Fruit fly (Drosophila melanogaster): Measurements from ENCODE around the gene smog.

The smog gene

DNA sequence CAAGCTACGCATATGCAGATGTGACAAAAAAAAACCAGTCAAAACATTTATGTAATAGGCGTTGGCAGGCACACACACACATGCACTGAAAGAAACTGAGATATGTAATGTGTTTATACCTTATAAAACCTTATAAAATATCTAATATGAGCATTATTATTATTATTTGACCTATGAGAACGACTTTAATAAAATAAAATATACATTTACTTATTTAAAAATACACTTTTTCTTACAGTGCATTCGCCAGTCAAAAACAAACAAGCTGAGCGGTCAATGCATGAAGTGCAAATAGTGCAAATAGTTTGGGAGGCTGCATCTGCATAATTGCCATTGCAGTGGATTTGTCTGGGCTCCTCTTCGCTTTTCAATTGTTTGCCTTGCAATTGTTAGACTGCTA lies 55.3 kb downstream of the smog start (continued):
- TF ChIP-seq CG7357 (GFP tag; IDR thresholded peaks at IDR 0.05) = 0 out of 3 replicates have a peak, but pooled peaks have one; percentile 47
- peak; percentile 55 for TF ChIP-seq CG14710 (tag; optimal IDR thresholded peaks at IDR 0.05)
- peak; percentile 75 for TF ChIP-seq CG7556 (GFP tag; optimal IDR thresholded peaks at IDR 0.05)
- peak; percentile 24 for TF ChIP-seq psq (GFP tag; optimal IDR thresholded peaks at IDR 0.05)
- TF ChIP-seq hkb (optimal IDR thresholded peaks at IDR 0.05) = no peak
- peak; percentile 94 for TF ChIP-seq hkb (GFP tag; IDR thresholded peaks at IDR 0.05)
- TF ChIP-seq stwl (tag; optimal IDR thresholded peaks at IDR 0.05) = no peak
- TF ChIP-seq D (optimal IDR thresholded peaks at IDR 0.05) = no peak
- peak; percentile 60 for TF ChIP-seq D (GFP tag; optimal IDR thresholded peaks at IDR 0.05)
- TF ChIP-seq Stat92E (GFP tag; optimal IDR thresholded peaks at IDR 0.05) = no peak
- TF ChIP-seq esg (GFP tag; conservative IDR thresholded peaks at IDR 0.05) = peak; percentile 75
- peak; percentile 77 for TF ChIP-seq sob (GFP tag; IDR thresholded peaks at IDR 0.05)
- TF ChIP-seq lbe (GFP tag; optimal IDR thresholded peaks at IDR 0.05) = no peak
- TF ChIP-seq knrl (GFP tag; IDR thresholded peaks at IDR 0.05; ENCODE audit: partially characterized antibody) = no peak
- TF ChIP-seq Hand (GFP tag; optimal IDR thresholded peaks at IDR 0.05) = no peak
- TF ChIP-seq Fer3 (tag; optimal IDR thresholded peaks at IDR 0.05) = peak; percentile 74
- no peak for TF ChIP-seq shn (GFP tag; optimal IDR thresholded peaks at IDR 0.05)
- TF ChIP-seq Aef1 (GFP tag; IDR thresholded peaks at IDR 0.05) = peak; percentile 62; the same call in 2 of the 3 replicates
- peak; percentile 87 for TF ChIP-seq PHDP (tag; optimal IDR thresholded peaks at IDR 0.05)
- TF ChIP-seq crp (GFP tag; optimal IDR thresholded peaks at IDR 0.05) = peak in 1 of 2 experiments; percentile 1
- TF ChIP-seq H2.0 (GFP tag; IDR thresholded peaks at IDR 0.05) = peak; percentile 71
- TF ChIP-seq CG11695 (GFP tag; IDR thresholded peaks at IDR 0.05) = peak; percentile 74; the same call in 1 of the 3 replicates
- peak; percentile 75 for TF ChIP-seq CG5180 (GFP tag; optimal IDR thresholded peaks at IDR 0.05)
- TF ChIP-seq Ssrp (tag; optimal IDR thresholded peaks at IDR 0.05) = peak; percentile 67
- no peak for TF ChIP-seq peb (GFP tag; IDR thresholded peaks at IDR 0.05)
- TF ChIP-seq CG15696 (tag; optimal IDR thresholded peaks at IDR 0.05) = peak; percentile 8
- no peak for TF ChIP-seq CG1647 (GFP tag; optimal IDR thresholded peaks at IDR 0.05)
- TF ChIP-seq zf30C (GFP tag; optimal IDR thresholded peaks at IDR 0.05) = peak; percentile 12
- TF ChIP-seq MBD-R2 (GFP tag; IDR thresholded peaks at IDR 0.05) = no peak
- TF ChIP-seq Six4 (GFP tag; optimal IDR thresholded peaks at IDR 0.05) = peak; percentile 50
- no peak for TF ChIP-seq Sry-δ (GFP tag; optimal IDR thresholded peaks at IDR 0.05)
- TF ChIP-seq al (GFP tag; IDR thresholded peaks at IDR 0.05) = no peak
- TF ChIP-seq Dref (GFP tag; IDR thresholded peaks at IDR 0.05) = no peak
- TF ChIP-seq run (tag; optimal IDR thresholded peaks at IDR 0.05) = peak; percentile 76
- TF ChIP-seq row (GFP tag; IDR thresholded peaks at IDR 0.05) = peak; percentile 72
- no peak for TF ChIP-seq CG9215 (GFP tag; IDR thresholded peaks at IDR 0.05)
- TF ChIP-seq CG3281 (GFP tag; optimal IDR thresholded peaks at IDR 0.05) = peak; percentile 36
- no peak for TF ChIP-seq sr (GFP tag; IDR thresholded peaks at IDR 0.05)
- no peak for TF ChIP-seq luna (GFP tag; optimal IDR thresholded peaks at IDR 0.05)
- no peak for TF ChIP-seq chn (GFP tag; optimal IDR thresholded peaks at IDR 0.05)
- TF ChIP-seq Oaz (GFP tag; IDR thresholded peaks at IDR 0.05) = peak; percentile 23; the same call in 1 of the 2 replicates
- TF ChIP-seq fd64A (GFP tag; optimal IDR thresholded peaks at IDR 0.05) = peak; percentile 10
- peak; percentile 54; the same call in 2 of the 3 replicates for TF ChIP-seq Optix (GFP tag; IDR thresholded peaks at IDR 0.05)
- TF ChIP-seq CG10565 (GFP tag; optimal IDR thresholded peaks at IDR 0.05) = no peak
- TF ChIP-seq CG17385 (GFP tag; optimal IDR thresholded peaks at IDR 0.05) = peak; percentile 79
- TF ChIP-seq wdn (GFP tag; IDR thresholded peaks at IDR 0.05) = no peak
- TF ChIP-seq CG13424 (tag; optimal IDR thresholded peaks at IDR 0.05) = peak; percentile 89
- peak; percentile 57; the same call in 1 of the 2 replicates for TF ChIP-seq Atf6 (GFP tag; IDR thresholded peaks at IDR 0.05)
- peak; percentile 83 for TF ChIP-seq CG12391 (tag; optimal IDR thresholded peaks at IDR 0.05)
- TF ChIP-seq en (GFP tag; optimal IDR thresholded peaks at IDR 0.05) = no peak
- peak; percentile 63 for TF ChIP-seq CG4328 (GFP tag; optimal IDR thresholded peaks at IDR 0.05)
- TF ChIP-seq CG31224 (GFP tag; IDR thresholded peaks at IDR 0.05) = no peak
